Fruit fly (Drosophila melanogaster) whole organism, embryonic: ENCODE measurements around the gene CG12321.

Experiments used
- Bgb ChIP-seq: fragments of 200-800 bp; sonication (Bioruptor generic); IDR thresholded peaks from 2 replicates; pipeline ENCODE4 v1.3.6; 2022; ENCODE audit warnings: missing biosample characterization, missing genetic modification characterization; ENCODE audit not compliant: partially characterized antibody
- C15 ChIP-seq: fragments of 200-800 bp; sonication (Bioruptor generic); IDR thresholded peaks from 3 replicates; pipeline ENCODE4 v1.3.6; 2022; ENCODE audit warnings: missing biosample characterization, missing genetic modification characterization
- CG10147 ChIP-seq: fragments of 200-800 bp; sonication (Bioruptor generic); optimal IDR thresholded peaks from 2 replicates; lab custom pipeline; 2019; ENCODE audit warnings: missing biosample characterization, mild to moderate bottlenecking, missing genetic modification characterization, moderate library complexity
- CG10209 ChIP-seq: fragments of 200-800 bp; sonication (Bioruptor generic); optimal IDR thresholded peaks from 3 replicates; lab custom pipeline; 2017; ENCODE audit warnings: missing biosample characterization, mild to moderate bottlenecking, missing genetic modification characterization, missing genetic modification reagents
- CG11398 ChIP-seq: fragments of 200-800 bp; sonication (Bioruptor generic); optimal IDR thresholded peaks from 2 replicates; lab custom pipeline; 2016; ENCODE audit warnings: missing biosample characterization, missing genetic modification characterization
- CG12769 ChIP-seq: fragments of 200-800 bp; sonication (Bioruptor generic); optimal IDR thresholded peaks from 2 replicates; lab custom pipeline; 2019; ENCODE audit warnings: missing biosample characterization, mild to moderate bottlenecking, missing genetic modification characterization, moderate library complexity
- CG13287 ChIP-seq: fragments of 200-800 bp; sonication (Bioruptor generic); IDR thresholded peaks from 2 replicates; pipeline ENCODE4 v1.3.6; 2022; ENCODE audit warnings: missing biosample characterization, missing genetic modification characterization; ENCODE audit not compliant: partially characterized antibody
- CG14014 ChIP-seq: fragments of 200-800 bp; sonication (Bioruptor generic); IDR thresholded peaks from 2 replicates; pipeline ENCODE4 v1.3.6; 2022; ENCODE audit warnings: missing biosample characterization, missing genetic modification characterization
- CG15479 ChIP-seq: fragments of 200-800 bp; sonication (Bioruptor generic); optimal IDR thresholded peaks from 3 replicates; lab custom pipeline; 2019; ENCODE audit warnings: missing biosample characterization, mild to moderate bottlenecking, missing genetic modification characterization, moderate library complexity
- CG17385 ChIP-seq: fragments of 200-800 bp; sonication (Bioruptor generic); optimal IDR thresholded peaks from 3 replicates; lab custom pipeline; 2018; ENCODE audit warnings: missing biosample characterization, mild to moderate bottlenecking, missing genetic modification characterization
- CG2678 ChIP-seq: fragments of 200-800 bp; sonication (Bioruptor generic); optimal IDR thresholded peaks from 3 replicates; lab custom pipeline; 2019; ENCODE audit warnings: missing biosample characterization, mild to moderate bottlenecking, missing genetic modification characterization, moderate library complexity
- CG32532 ChIP-seq: fragments of 200-800 bp; sonication (Bioruptor generic); IDR thresholded peaks from 2 replicates; pipeline ENCODE4 v1.3.6; 2022; ENCODE audit warnings: missing biosample characterization, missing genetic modification characterization
- CG4424 ChIP-seq: fragments of 200-800 bp; sonication (Bioruptor generic); optimal IDR thresholded peaks from 3 replicates; lab custom pipeline; 2016; ENCODE audit warnings: missing biosample characterization, missing genetic modification characterization
- CG5245 ChIP-seq: fragments of 200-800 bp; sonication (Bioruptor generic); optimal IDR thresholded peaks from 3 replicates; lab custom pipeline; 2016; ENCODE audit warnings: missing biosample characterization, missing genetic modification characterization
- CG6765 ChIP-seq: fragments of 200-800 bp; sonication (Bioruptor generic); optimal IDR thresholded peaks from 3 replicates; lab custom pipeline; 2017; ENCODE audit warnings: missing biosample characterization, mild to moderate bottlenecking, missing genetic modification characterization
- CG6813 ChIP-seq: fragments of 200-800 bp; sonication (Bioruptor generic); optimal IDR thresholded peaks from 2 replicates; lab custom pipeline; 2017; ENCODE audit warnings: missing biosample characterization, missing genetic modification characterization, mild to moderate bottlenecking, moderate library complexity, missing genetic modification reagents
- CG7745 ChIP-seq: fragments of 200-800 bp; sonication (Bioruptor generic); optimal IDR thresholded peaks from 2 replicates; lab custom pipeline; 2018; ENCODE audit warnings: missing biosample characterization, mild to moderate bottlenecking, missing genetic modification characterization, moderate library complexity
- CG8089 ChIP-seq: fragments of 200-800 bp; sonication (Bioruptor generic); optimal IDR thresholded peaks from 3 replicates; lab custom pipeline; 2016; ENCODE audit warnings: missing biosample characterization, missing genetic modification characterization
- CTCF ChIP-seq: fragments of 200-800 bp; sonication (Bioruptor generic); optimal IDR thresholded peaks from 2 replicates; lab custom pipeline; 2017; ENCODE audit warnings: missing biosample characterization, mild to moderate bottlenecking, missing genetic modification characterization, moderate library complexity
- Dad ChIP-seq: fragments of 200-800 bp; sonication (Bioruptor generic); optimal IDR thresholded peaks from 3 replicates; lab custom pipeline; 2016; ENCODE audit warnings: missing biosample characterization, missing genetic modification characterization
- GATAe ChIP-seq: fragments of 200-800 bp; sonication (Bioruptor generic); conservative IDR thresholded peaks from 2 replicates; pipeline ENCODE4 v1.3.6; 2022; ENCODE audit warnings: missing biosample characterization, missing genetic modification characterization
- Hey ChIP-seq: fragments of 200-800 bp; sonication (Bioruptor generic); optimal IDR thresholded peaks from 3 replicates; lab custom pipeline; 2018; ENCODE audit warnings: missing biosample characterization, mild to moderate bottlenecking, missing genetic modification characterization
- HmgD ChIP-seq: fragments of 200-800 bp; sonication (Bioruptor generic); optimal IDR thresholded peaks from 3 replicates; lab custom pipeline; 2016; ENCODE audit warnings: missing biosample characterization, missing genetic modification characterization
- Hmx ChIP-seq: fragments of 200-800 bp; sonication (Bioruptor generic); optimal IDR thresholded peaks from 2 replicates; lab custom pipeline; 2016; ENCODE audit warnings: missing biosample characterization, missing genetic modification characterization
- Hr39 ChIP-seq: fragments of >200 bp; optimal IDR thresholded peaks from 2 replicates; lab custom pipeline; 2017
- Mad ChIP-seq: fragments of 200-800 bp; sonication (Bioruptor generic); optimal IDR thresholded peaks from 2 replicates; lab custom pipeline; 2016; ENCODE audit warnings: missing biosample characterization, missing genetic modification characterization
- NK7.1 ChIP-seq: fragments of 200-800 bp; sonication (Bioruptor generic); optimal IDR thresholded peaks from 3 replicates; lab custom pipeline; 2016; ENCODE audit warnings: missing biosample characterization, missing genetic modification characterization
- Oli ChIP-seq: fragments of 200-800 bp; sonication (Bioruptor generic); optimal IDR thresholded peaks from 2 replicates; lab custom pipeline; 2018; ENCODE audit warnings: missing biosample characterization, mild to moderate bottlenecking, missing genetic modification characterization, moderate library complexity
- Opbp ChIP-seq: fragments of 200-800 bp; sonication (Bioruptor generic); IDR thresholded peaks from 3 replicates; pipeline ENCODE4 v1.3.6; 2022; ENCODE audit warnings: missing biosample characterization, missing genetic modification characterization; ENCODE audit not compliant: partially characterized antibody
- Sin3A ChIP-seq: fragments of >200 bp; optimal IDR thresholded peaks from 2 replicates; lab custom pipeline; 2018
- Six4 ChIP-seq: fragments of 200-800 bp; sonication (Bioruptor generic); optimal IDR thresholded peaks from 2 replicates; lab custom pipeline; 2016; ENCODE audit warnings: missing biosample characterization, missing genetic modification characterization
- Spps ChIP-seq: fragments of 200-800 bp; sonication (Bioruptor generic); optimal IDR thresholded peaks from 2 replicates; lab custom pipeline; 2018; ENCODE audit warnings: missing biosample characterization, mild to moderate bottlenecking, missing genetic modification characterization
- Xrp1 ChIP-seq: fragments of 200-800 bp; sonication (Bioruptor generic); IDR thresholded peaks from 2 replicates; pipeline ENCODE4 v1.3.6; 2022; ENCODE audit warnings: missing biosample characterization, missing genetic modification characterization
- aop ChIP-seq: fragments of 200-800 bp; sonication (Bioruptor generic); IDR thresholded peaks from 2 replicates; pipeline ENCODE4 v1.3.6; 2022; ENCODE audit warnings: missing biosample characterization, missing genetic modification characterization
- chn ChIP-seq: fragments of 200-800 bp; sonication (Bioruptor generic); optimal IDR thresholded peaks from 2 replicates; lab custom pipeline; 2016; ENCODE audit warnings: missing biosample characterization, missing genetic modification characterization
- fu2 ChIP-seq: fragments of 200-800 bp; sonication (Bioruptor generic); optimal IDR thresholded peaks from 2 replicates; lab custom pipeline; 2016; ENCODE audit warnings: missing biosample characterization, missing genetic modification characterization
- gsb ChIP-seq: fragments of 200-800 bp; sonication (Bioruptor generic); IDR thresholded peaks from 2 replicates; pipeline ENCODE4 v1.3.6; 2022; ENCODE audit warnings: missing biosample characterization, missing genetic modification characterization
- inv ChIP-seq: fragments of 200-800 bp; sonication (Bioruptor generic); IDR thresholded peaks from 2 replicates; pipeline ENCODE4 v1.3.6; 2022; ENCODE audit warnings: missing biosample characterization, missing genetic modification characterization; ENCODE audit not compliant: partially characterized antibody
- kay ChIP-seq: fragments of 200-800 bp; sonication (Bioruptor generic); optimal IDR thresholded peaks from 2 replicates; lab custom pipeline; 2016; ENCODE audit warnings: missing biosample characterization, missing genetic modification characterization
- lmd ChIP-seq: fragments of 200-800 bp; sonication (Bioruptor generic); IDR thresholded peaks from 2 replicates; pipeline ENCODE4 v1.3.6; 2022; ENCODE audit warnings: missing biosample characterization, missing genetic modification characterization
- nerfin-1 ChIP-seq: fragments of 200-800 bp; sonication (Bioruptor generic); optimal IDR thresholded peaks from 3 replicates; lab custom pipeline; 2019; ENCODE audit warnings: missing biosample characterization, mild to moderate bottlenecking, missing genetic modification characterization, moderate library complexity
- nom ChIP-seq: fragments of 200-800 bp; sonication (Bioruptor generic); optimal IDR thresholded peaks from 2 replicates; lab custom pipeline; 2017; ENCODE audit warnings: missing biosample characterization, missing genetic modification characterization, mild to moderate bottlenecking, moderate library complexity, missing genetic modification reagents
- otp ChIP-seq: fragments of 200-800 bp; sonication (Bioruptor generic); IDR thresholded peaks from 3 replicates; pipeline ENCODE4, ENCODE4 v1.3.6; 2022; ENCODE audit warnings: missing biosample characterization, missing genetic modification characterization
- pita ChIP-seq: fragments of 200-800 bp; sonication (Bioruptor generic); optimal IDR thresholded peaks from 2 replicates; lab custom pipeline; 2017; ENCODE audit warnings: missing biosample characterization, mild to moderate bottlenecking, missing genetic modification characterization
- pum ChIP-seq: fragments of 200-800 bp; sonication (Bioruptor generic); optimal IDR thresholded peaks from 2 replicates; lab custom pipeline; 2016; ENCODE audit warnings: missing biosample characterization, missing genetic modification characterization
- ro ChIP-seq: fragments of 200-800 bp; sonication (Bioruptor generic); IDR thresholded peaks from 2 replicates; pipeline ENCODE4 v1.3.6; 2022; ENCODE audit warnings: missing biosample characterization, missing genetic modification characterization
- sisA ChIP-seq: fragments of 200-800 bp; sonication (Bioruptor generic); IDR thresholded peaks from 2 replicates; pipeline ENCODE4 v1.3.6; 2022; ENCODE audit warnings: missing biosample characterization, missing genetic modification characterization
- ssp ChIP-seq: fragments of 200-800 bp; sonication (Bioruptor generic); IDR thresholded peaks from 2 replicates; pipeline ENCODE4 v1.3.6; 2022; ENCODE audit warnings: missing biosample characterization, missing genetic modification characterization
- tgo ChIP-seq: fragments of 200-800 bp; sonication (Bioruptor generic); IDR thresholded peaks from 3 replicates; pipeline ENCODE4 v1.3.6; 2022; ENCODE audit warnings: missing biosample characterization, missing genetic modification characterization
- tin ChIP-seq: fragments of 200-800 bp; sonication (Bioruptor generic); optimal IDR thresholded peaks from 3 replicates; lab custom pipeline; 2016; ENCODE audit warnings: missing biosample characterization, missing genetic modification characterization
- tx ChIP-seq: fragments of 200-800 bp; sonication (Bioruptor generic); optimal IDR thresholded peaks from 2 replicates; lab custom pipeline; 2016; ENCODE audit warnings: missing biosample characterization, missing genetic modification characterization
- unc-4 ChIP-seq: fragments of 200-800 bp; sonication (Bioruptor generic); IDR thresholded peaks from 2 replicates; pipeline ENCODE4 v1.3.6; 2022; ENCODE audit warnings: missing biosample characterization, missing genetic modification characterization; ENCODE audit not compliant: partially characterized antibody

Gene CG12321

dm6 chr3R:18188702-18189125 is at the start of gene CG12321, which contains the start of gene MED17 (continued):
- TF ChIP-seq tin (GFP tag; lab: Kevin White, UChicago) (peak; percentile 92), CG32532 (GFP tag; lab: Robert Waterston, UW) (peak; percentile 91), CG4424 (GFP tag; lab: Kevin White, UChicago) (peak; percentile 91), CG13287 (GFP tag; lab: Robert Waterston, UW) (no peak), CG7745 (no peak), fu2 (GFP tag; lab: Kevin White, UChicago) (peak; percentile 62), chn (GFP tag; lab: Kevin White, UChicago) (peak; percentile 70), inv (no peak), CG2678 (tag; lab: Kevin White, UChicago) (peak; percentile 90), pita (GFP tag; lab: Kevin White, UChicago) (no peak), Hey (tag; lab: Kevin White, UChicago) (no peak), sisA (GFP tag; lab: Robert Waterston, UW) (peak; percentile 90), Xrp1 (peak; percentile 92), C15 (GFP tag; lab: Robert Waterston, UW) (peak; percentile 74; the same call in 2 of the 3 replicates), GATAe (GFP tag; lab: Robert Waterston, UW) (peak; percentile 62; the same call in 1 of the 2 replicates), CG11398 (no peak), CG12769 (tag; lab: Kevin White, UChicago) (no peak), CG8089 (GFP tag; lab: Kevin White, UChicago) (peak; percentile 40), NK7.1 (GFP tag; lab: Kevin White, UChicago) (no peak), CG10147 (GFP tag; lab: Kevin White, UChicago) (peak; percentile 88), CG5245 (peak; percentile 74), Bgb (GFP tag; lab: Robert Waterston, UW) (no peak), Spps (tag; lab: Kevin White, UChicago) (peak; percentile 57), pum (GFP tag; lab: Kevin White, UChicago) (peak; percentile 31), unc-4 (GFP tag; lab: Robert Waterston, UW) (peak; percentile 31; the same call in 1 of the 2 replicates), CG6813 (peak; percentile 42), kay (GFP tag; lab: Kevin White, UChicago) (peak; percentile 59), ro (GFP tag; lab: Robert Waterston, UW) (peak; percentile 67), CTCF (GFP tag; lab: Kevin White, UChicago) (peak; percentile 48), Mad (peak; percentile 57), lmd (GFP tag; lab: Robert Waterston, UW) (peak; percentile 88), tgo (GFP tag; lab: Robert Waterston, UW) (peak; percentile 89), Oli (tag; lab: Kevin White, UChicago) (peak; percentile 89), Sin3A (lab: Kevin White, UChicago) (peak; percentile 5), Hr39 (lab: Kevin White, UChicago) (no peak), Hmx (peak; percentile 42), CG10209 (GFP tag; lab: Kevin White, UChicago) (peak; percentile 92), CG15479 (GFP tag; lab: Kevin White, UChicago) (no peak), Six4 (GFP tag; lab: Kevin White, UChicago) (peak; percentile 84), CG17385 (peak; percentile 85), CG14014 (GFP tag; lab: Robert Waterston, UW) (peak; percentile 87), tx (GFP tag; lab: Kevin White, UChicago) (peak; percentile 61), nom (GFP tag; lab: Kevin White, UChicago) (peak; percentile 59), aop (no peak), HmgD (GFP tag; lab: Kevin White, UChicago) (no peak), Dad (no peak), CG6765 (peak; percentile 76), gsb (GFP tag; lab: Robert Waterston, UW) (peak; percentile 46), Opbp (GFP tag; lab: Robert Waterston, UW) (no peak), nerfin-1 (tag; lab: Kevin White, UChicago) (peak; percentile 65), ssp (GFP tag; lab: Robert Waterston, UW) (peak; percentile 87), otp (GFP tag; lab: Robert Waterston, UW) (0 out of 3 replicates have a peak, but pooled peaks have one; percentile 51)
